Fruit fly (Drosophila melanogaster): ENCODE results near the gene Atg16.

Atg16 gene

DNA sequence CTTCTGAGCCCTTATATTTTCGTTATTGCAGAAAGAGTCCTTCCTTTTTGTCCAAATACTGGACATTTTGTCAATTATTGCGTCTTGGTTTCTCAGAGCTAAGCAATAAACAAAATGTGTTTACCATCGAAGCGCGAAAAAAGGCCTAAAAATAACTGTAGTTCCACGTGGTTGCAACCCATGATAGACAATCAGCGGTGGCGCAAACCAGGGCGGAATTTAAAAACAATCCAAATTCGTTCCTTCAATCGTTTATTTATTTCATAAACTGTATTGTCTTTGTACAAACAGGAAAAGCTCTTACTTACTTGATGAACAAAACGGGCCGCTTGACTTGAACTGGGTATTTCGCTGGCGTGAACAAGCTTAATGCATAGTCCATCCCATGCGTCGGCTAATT lies 23.9 kb upstream of the Atg16 start, which contains the start of gene CG7824 (continued):
- TF ChIP-seq CG14965 (GFP tag; optimal IDR thresholded peaks at IDR 0.05; ENCODE audit: borderline replicate concordance) (no peak), Adf1 (GFP tag; IDR thresholded peaks at IDR 0.05) (no peak), pho (GFP tag; optimal IDR thresholded peaks at IDR 0.05) (no peak), ase (GFP tag; IDR thresholded peaks at IDR 0.05) (no peak), CG12942 (GFP tag; optimal IDR thresholded peaks at IDR 0.05) (no peak), lab (GFP tag; optimal IDR thresholded peaks at IDR 0.05) (no peak), zfh2 (GFP tag; optimal IDR thresholded peaks at IDR 0.05) (no peak), CG4328 (GFP tag; optimal IDR thresholded peaks at IDR 0.05) (no peak), CG11504 (tag; optimal IDR thresholded peaks at IDR 0.05) (no peak), tll (GFP tag; optimal IDR thresholded peaks at IDR 0.05) (no peak), Atf3 (GFP tag; optimal IDR thresholded peaks at IDR 0.05) (no peak), CG34376 (GFP tag; optimal IDR thresholded peaks at IDR 0.05) (no peak), CG3995 (GFP tag; optimal IDR thresholded peaks at IDR 0.05) (no peak), CG18476 (GFP tag; optimal IDR thresholded peaks at IDR 0.05) (no peak), fd3F (GFP tag; optimal IDR thresholded peaks at IDR 0.05) (no peak), Sox102F (GFP tag; optimal IDR thresholded peaks at IDR 0.05) (no peak), CG17186 (GFP tag; optimal IDR thresholded peaks at IDR 0.05) (peak; percentile 21), CG11560 (tag; IDR thresholded peaks at IDR 0.05) (no peak), CG4820 (GFP tag; optimal IDR thresholded peaks at IDR 0.05) (no peak), sens (GFP tag) (no peak), sima (GFP tag; optimal IDR thresholded peaks at IDR 0.05) (no peak), z (GFP tag; IDR thresholded peaks at IDR 0.05) (no peak), chn (GFP tag; optimal IDR thresholded peaks at IDR 0.05) (no peak), CG6689 (GFP tag; IDR thresholded peaks at IDR 0.05) (no peak), Ptx1 (GFP tag; IDR thresholded peaks at IDR 0.05) (no peak), Gug (GFP tag; IDR thresholded peaks at IDR 0.05) (no peak), pb (GFP tag; optimal IDR thresholded peaks at IDR 0.05) (no peak), CG6854 (GFP tag; optimal IDR thresholded peaks at IDR 0.05) (no peak), zf30C (GFP tag; optimal IDR thresholded peaks at IDR 0.05) (no peak), CG17328 (GFP tag; IDR thresholded peaks at IDR 0.05) (no peak), CG1529 (GFP tag; optimal IDR thresholded peaks at IDR 0.05) (no peak), dysf (GFP tag; IDR thresholded peaks at IDR 0.05) (no peak), her (GFP tag; optimal IDR thresholded peaks at IDR 0.05) (no peak), ewg (GFP tag; optimal IDR thresholded peaks at IDR 0.05) (peak; percentile 34), dm (GFP tag; optimal IDR thresholded peaks at IDR 0.05) (peak; percentile 13), lilli (GFP tag; optimal IDR thresholded peaks at IDR 0.05) (no peak), CG2116 (GFP tag; optimal IDR thresholded peaks at IDR 0.05) (peak; percentile 40), Sry-β (GFP tag; optimal IDR thresholded peaks at IDR 0.05) (no peak), YL-1 (GFP tag; optimal IDR thresholded peaks at IDR 0.05) (no peak), Abd-B (GFP tag; optimal IDR thresholded peaks at IDR 0.05) (peak; percentile 14), sqz (GFP tag; optimal IDR thresholded peaks at IDR 0.05) (no peak), Optix (GFP tag; IDR thresholded peaks at IDR 0.05) (no peak), CG3163 (GFP tag; optimal IDR thresholded peaks at IDR 0.05) (no peak), phol (tag; optimal IDR thresholded peaks at IDR 0.05) (peak; percentile 23), bsh (GFP tag; optimal IDR thresholded peaks at IDR 0.05) (no peak), CG6683 (GFP tag; optimal IDR thresholded peaks at IDR 0.05) (no peak), chif (GFP tag; optimal IDR thresholded peaks at IDR 0.05) (no peak), CG6813 (GFP tag; optimal IDR thresholded peaks at IDR 0.05) (no peak), CG4424 (GFP tag; optimal IDR thresholded peaks at IDR 0.05) (no peak), CG12219 (GFP tag; optimal IDR thresholded peaks at IDR 0.05) (no peak), corto (GFP tag; optimal IDR thresholded peaks at IDR 0.05) (no peak), CG7745 (tag; optimal IDR thresholded peaks at IDR 0.05) (no peak)

Data from whole organism, embryonic.